Worm (Caenorhabditis elegans): Measurements from ENCODE around the gene srd-67.

The srd-67 gene

ce11 chrIII:2223932-2224331, 21.7 kb downstream of the srd-67 start, which contains the start of gene srd-65:
TSS of gene srd-65 (minus strand) at chrIII:2224032.
- TF ChIP-seq W03F9.2 (tag; optimal IDR thresholded peaks at IDR 0.05) (no peak), him-1 (tag; optimal IDR thresholded peaks at IDR 0.05) (no peak)

- TF ChIP-seq W03F9.2 (tag; optimal IDR thresholded peaks at IDR 0.05) = no peak
- no peak for TF ChIP-seq him-1 (tag; optimal IDR thresholded peaks at IDR 0.05)
- no peak for TF ChIP-seq dao-5 (tag; optimal IDR thresholded peaks at IDR 0.05)
These were observed 26.2 kb downstream of the srd-67 start, which contains the start of gene fbxa-12 for ce11 chrIII:2219408-2219807. TSS of gene fbxa-12 (plus strand) at chrIII:2219708.

ce11 chrIII:2212343-2212742, 33.3 kb downstream of the srd-67 start:
- TF ChIP-seq dao-5 (tag; optimal IDR thresholded peaks at IDR 0.05) (no peak), W03F9.2 (tag; optimal IDR thresholded peaks at IDR 0.05) (no peak), him-1 (tag; optimal IDR thresholded peaks at IDR 0.05) (no peak)

- TF ChIP-seq W03F9.2 (tag; optimal IDR thresholded peaks at IDR 0.05) = no peak
- TF ChIP-seq him-1 (tag; optimal IDR thresholded peaks at IDR 0.05) = no peak
- TF ChIP-seq dao-5 (tag; optimal IDR thresholded peaks at IDR 0.05) = no peak
These were observed 34.5 kb downstream of the srd-67 start, which contains the start of gene C39B5.14 for ce11 chrIII:2211120-2211519. TSS of gene C39B5.14 (plus strand) at chrIII:2211420.

DNA sequence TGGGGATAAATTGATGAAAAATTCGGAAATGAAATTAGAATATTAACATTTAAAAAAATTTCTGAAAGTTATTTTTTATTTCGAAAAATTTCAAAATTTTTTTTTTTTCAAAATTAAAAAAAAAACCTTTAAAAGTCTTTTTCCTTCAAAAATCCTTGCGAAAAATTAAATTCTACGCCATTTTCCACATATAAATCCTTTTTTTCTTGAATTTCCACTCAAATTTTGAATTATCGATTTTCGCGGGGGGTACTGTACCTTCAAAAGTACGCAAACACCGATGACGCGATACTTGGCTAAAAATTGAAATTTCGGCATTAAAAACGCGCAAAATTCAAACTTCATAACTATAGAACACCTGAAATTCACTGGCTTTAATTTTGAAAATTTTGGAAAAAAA, 35.0 kb downstream of the srd-67 start:
- TF ChIP-seq him-1 (tag; optimal IDR thresholded peaks at IDR 0.05) (no peak), W03F9.2 (tag; optimal IDR thresholded peaks at IDR 0.05) (no peak)

ce11 chrIII:2207864-2208263, 37.8 kb downstream of the srd-67 start, which contains the start of gene C39B5.5:
TSS of gene C39B5.5 (plus strand) at chrIII:2208164.
- no peak for TF ChIP-seq him-1 (tag; optimal IDR thresholded peaks at IDR 0.05)
- no peak for TF ChIP-seq W03F9.2 (tag; optimal IDR thresholded peaks at IDR 0.05)
- TF ChIP-seq dao-5 (tag; optimal IDR thresholded peaks at IDR 0.05) = no peak

ce11 chrIII:2205155-2205554, 40.5 kb downstream of the srd-67 start:
- TF ChIP-seq dao-5 (tag; optimal IDR thresholded peaks at IDR 0.05) (no peak), W03F9.2 (tag; optimal IDR thresholded peaks at IDR 0.05) (no peak), him-1 (tag; optimal IDR thresholded peaks at IDR 0.05) (no peak)

ce11 chrIII:2197706-2198105, 47.9 kb downstream of the srd-67 start, which contains the start of gene C39B5.6:
TSS of gene C39B5.6 (plus strand) at chrIII:2198006.
- TF ChIP-seq W03F9.2 (tag; optimal IDR thresholded peaks at IDR 0.05) (no peak), dao-5 (tag; optimal IDR thresholded peaks at IDR 0.05) (no peak), him-1 (tag; optimal IDR thresholded peaks at IDR 0.05) (no peak)

All from whole organism, L4/young adult.